Fruit fly (Drosophila melanogaster) whole organism, embryonic: ENCODE measurements around the gene osp.

ENCODE experiments used
- Adf1 ChIP-seq: fragments of 200-800 bp; sonication (Bioruptor generic); IDR thresholded peaks from 2 replicates; pipeline ENCODE4 v1.3.6; 2022; ENCODE audit warnings: missing biosample characterization, missing genetic modification characterization
- Antp ChIP-seq: fragments of 200-800 bp; sonication (Bioruptor generic); optimal IDR thresholded peaks from 3 replicates; lab custom pipeline; 2016; ENCODE audit warnings: missing biosample characterization, missing genetic modification characterization
- CG10543 ChIP-seq: fragments of 200-800 bp; sonication (Bioruptor generic); optimal IDR thresholded peaks from 3 replicates; lab custom pipeline; 2017; ENCODE audit warnings: missing biosample characterization, mild to moderate bottlenecking, missing genetic modification characterization, moderate library complexity
- CG12744 ChIP-seq: fragments of 200-800 bp; sonication (Bioruptor generic); optimal IDR thresholded peaks from 2 replicates; lab custom pipeline; 2016; ENCODE audit warnings: missing biosample characterization, missing genetic modification characterization
- CG13123 ChIP-seq: fragments of 200-800 bp; sonication (Bioruptor generic); optimal IDR thresholded peaks from 2 replicates; lab custom pipeline; 2016; ENCODE audit warnings: missing biosample characterization, missing genetic modification characterization
- CG15514 ChIP-seq: fragments of 200-800 bp; sonication (Bioruptor generic); optimal IDR thresholded peaks from 3 replicates; lab custom pipeline; 2017; ENCODE audit warnings: missing biosample characterization, missing genetic modification characterization, mild to moderate bottlenecking, moderate library complexity, missing genetic modification reagents
- CG17829 ChIP-seq: fragments of 200-800 bp; optimal IDR thresholded peaks from 2 replicates; lab custom pipeline; 2019; ENCODE audit warnings: missing biosample characterization, mild to moderate bottlenecking, missing genetic modification characterization, moderate library complexity
- CG3407 ChIP-seq: fragments of 200-800 bp; sonication (Bioruptor generic); optimal IDR thresholded peaks from 2 replicates; lab custom pipeline; 2018; ENCODE audit warnings: missing biosample characterization, mild to moderate bottlenecking, missing genetic modification characterization
- CG3726 ChIP-seq: fragments of 200-800 bp; sonication (Bioruptor generic); IDR thresholded peaks from 3 replicates; pipeline ENCODE4, ENCODE4 v1.3.6; 2022; ENCODE audit warnings: missing biosample characterization, missing genetic modification characterization
- CG4730 ChIP-seq: fragments of 200-800 bp; sonication (Bioruptor generic); IDR thresholded peaks from 2 replicates; pipeline ENCODE4 v1.3.6; 2022; ENCODE audit warnings: missing biosample characterization, missing genetic modification characterization
- CG6254 ChIP-seq: fragments of 200-800 bp; sonication (Bioruptor generic); optimal IDR thresholded peaks from 3 replicates; lab custom pipeline; 2017; ENCODE audit warnings: mild to moderate bottlenecking, missing biosample characterization, missing genetic modification reagents, missing genetic modification characterization
- CG6813 ChIP-seq: fragments of 200-800 bp; sonication (Bioruptor generic); optimal IDR thresholded peaks from 2 replicates; lab custom pipeline; 2017; ENCODE audit warnings: missing biosample characterization, missing genetic modification characterization, mild to moderate bottlenecking, moderate library complexity, missing genetic modification reagents
- CG7928 ChIP-seq: fragments of 200-800 bp; sonication (Bioruptor generic); optimal IDR thresholded peaks from 2 replicates; lab custom pipeline; 2017; ENCODE audit warnings: missing biosample characterization, mild to moderate bottlenecking, missing genetic modification characterization
- CG8281 ChIP-seq: fragments of 200-800 bp; sonication (Bioruptor generic); optimal IDR thresholded peaks from 2 replicates; lab custom pipeline; 2018; ENCODE audit warnings: missing biosample characterization, mild to moderate bottlenecking, missing genetic modification characterization, moderate library complexity
- CG8388 ChIP-seq: fragments of 200-800 bp; sonication (Bioruptor generic); optimal IDR thresholded peaks from 2 replicates; lab custom pipeline; 2019; ENCODE audit warnings: missing biosample characterization, mild to moderate bottlenecking, missing genetic modification characterization, moderate library complexity
- CG8478 ChIP-seq: fragments of >200 bp; optimal IDR thresholded peaks from 2 replicates; lab custom pipeline; 2018
- Dip3 ChIP-seq: fragments of 200-800 bp; sonication (Bioruptor generic); optimal IDR thresholded peaks from 3 replicates; lab custom pipeline; 2016; ENCODE audit warnings: missing biosample characterization, missing genetic modification characterization
- Fer2 ChIP-seq: fragments of 200-800 bp; sonication (Bioruptor generic); optimal IDR thresholded peaks from 2 replicates; lab custom pipeline; 2018; ENCODE audit warnings: missing biosample characterization, mild to moderate bottlenecking, missing genetic modification characterization, moderate library complexity
- HLH54F ChIP-seq: fragments of 200-800 bp; sonication (Bioruptor generic); optimal IDR thresholded peaks from 3 replicates; lab custom pipeline; 2016; ENCODE audit warnings: missing biosample characterization, missing genetic modification characterization
- Hr3 ChIP-seq: fragments of 200-800 bp; sonication (Bioruptor generic); optimal IDR thresholded peaks from 3 replicates; lab custom pipeline; 2016; ENCODE audit warnings: missing biosample characterization, missing genetic modification characterization
- Hsf ChIP-seq: fragments of 200-800 bp; sonication (Bioruptor generic); optimal IDR thresholded peaks from 3 replicates; lab custom pipeline; 2016; ENCODE audit warnings: missing biosample characterization, missing genetic modification characterization
- Jarid2 ChIP-seq: fragments of 200-800 bp; sonication (Bioruptor generic); optimal IDR thresholded peaks from 3 replicates; lab custom pipeline; 2017; ENCODE audit warnings: mild to moderate bottlenecking, missing biosample characterization, missing genetic modification reagents, missing genetic modification characterization
- Lhr ChIP-seq: fragments of 200-800 bp; sonication (Bioruptor generic); optimal IDR thresholded peaks from 3 replicates; lab custom pipeline; 2017; ENCODE audit warnings: mild to moderate bottlenecking, missing biosample characterization, missing genetic modification reagents, missing genetic modification characterization
- Side ChIP-seq: fragments of 200-800 bp; sonication (Bioruptor generic); optimal IDR thresholded peaks from 2 replicates; lab custom pipeline; 2016; ENCODE audit warnings: missing biosample characterization, missing genetic modification characterization
- abd-A ChIP-seq: fragments of 200-800 bp; sonication (Bioruptor generic); optimal IDR thresholded peaks from 3 replicates; lab custom pipeline; 2019; ENCODE audit warnings: missing biosample characterization, mild to moderate bottlenecking, missing genetic modification characterization, moderate library complexity
- bbx ChIP-seq: fragments of 200-800 bp; sonication (Bioruptor generic); IDR thresholded peaks from 2 replicates; pipeline ENCODE4 v1.3.6; 2022; ENCODE audit warnings: missing biosample characterization, missing genetic modification characterization; ENCODE audit not compliant: partially characterized antibody
- br ChIP-seq: fragments of >200 bp; optimal IDR thresholded peaks from 2 replicates; lab custom pipeline; 2017
- btn ChIP-seq: fragments of 200-800 bp; sonication (Bioruptor generic); optimal IDR thresholded peaks from 2 replicates; lab custom pipeline; 2016; ENCODE audit warnings: missing biosample characterization, missing genetic modification characterization
- chinmo ChIP-seq: fragments of 200-800 bp; sonication (Bioruptor generic); IDR thresholded peaks from 4 replicates; pipeline ENCODE4 v1.3.6; 2022; ENCODE audit warnings: missing biosample characterization, missing genetic modification characterization; ENCODE audit not compliant: partially characterized antibody
- crol ChIP-seq: fragments of 200-800 bp; sonication (Bioruptor generic); IDR thresholded peaks from 2 replicates; pipeline ENCODE4 v1.3.6; 2022; ENCODE audit warnings: missing biosample characterization, missing genetic modification characterization
- dm ChIP-seq: fragments of 200-800 bp; sonication (Bioruptor generic); optimal IDR thresholded peaks from 3 replicates; lab custom pipeline; 2016; ENCODE audit warnings: missing biosample characterization, missing genetic modification characterization
- dmrt11E ChIP-seq: fragments of 200-800 bp; sonication (Bioruptor generic); optimal IDR thresholded peaks from 3 replicates; lab custom pipeline; 2018; ENCODE audit warnings: missing biosample characterization, mild to moderate bottlenecking, missing genetic modification characterization, moderate library complexity
- dmrt99B ChIP-seq: fragments of 200-800 bp; sonication (Bioruptor generic); optimal IDR thresholded peaks from 2 replicates; lab custom pipeline; 2018; ENCODE audit warnings: missing biosample characterization, mild to moderate bottlenecking, missing genetic modification characterization, moderate library complexity
- en ChIP-seq: fragments of 200-800 bp; sonication (Bioruptor generic); optimal IDR thresholded peaks from 2 replicates; lab custom pipeline; 2016; ENCODE audit warnings: missing biosample characterization, missing genetic modification characterization
- eve ChIP-seq, 2 experiments: fragments of >200 bp; optimal IDR thresholded peaks; 2 replicates each; lab custom pipeline; 2017; ENCODE audit warnings: missing biosample characterization in 2 of 2, missing genetic modification characterization in 2 of 2
- fd102C ChIP-seq: fragments of 200-800 bp; sonication (Bioruptor generic); optimal IDR thresholded peaks from 2 replicates; lab custom pipeline; 2018; ENCODE audit warnings: missing biosample characterization, mild to moderate bottlenecking, missing genetic modification characterization, moderate library complexity
- fd96Cb ChIP-seq: fragments of 200-800 bp; sonication (Bioruptor generic); optimal IDR thresholded peaks from 2 replicates; lab custom pipeline; 2018; ENCODE audit warnings: missing biosample characterization, mild to moderate bottlenecking, missing genetic modification characterization, moderate library complexity
- gcm2 ChIP-seq: fragments of 200-800 bp; sonication (Bioruptor generic); optimal IDR thresholded peaks from 2 replicates; lab custom pipeline; 2016; ENCODE audit warnings: missing biosample characterization, missing genetic modification characterization
- grn ChIP-seq: fragments of 200-800 bp; sonication (Bioruptor generic); optimal IDR thresholded peaks from 3 replicates; lab custom pipeline; 2017; ENCODE audit warnings: missing biosample characterization, missing genetic modification characterization
- odd ChIP-seq: fragments of 200-800 bp; sonication (Bioruptor generic); optimal IDR thresholded peaks from 2 replicates; lab custom pipeline; 2017; ENCODE audit warnings: missing biosample characterization, mild to moderate bottlenecking, missing genetic modification characterization
- scrt ChIP-seq: fragments of 200-800 bp; sonication (Bioruptor generic); optimal IDR thresholded peaks from 2 replicates; lab custom pipeline; 2018; ENCODE audit warnings: missing biosample characterization, mild to moderate bottlenecking, missing genetic modification characterization, moderate library complexity
- sr ChIP-seq: fragments of 200-800 bp; sonication (Bioruptor generic); IDR thresholded peaks from 3 replicates; pipeline ENCODE4 v1.3.6; 2022; ENCODE audit warnings: missing biosample characterization, missing genetic modification characterization
- unpg ChIP-seq: fragments of 200-800 bp; sonication (Bioruptor generic); optimal IDR thresholded peaks from 3 replicates; lab custom pipeline; 2018; ENCODE audit warnings: missing biosample characterization, mild to moderate bottlenecking, missing genetic modification characterization, moderate library complexity

The osp gene

dm6 chr2L:14614897-14615602, 74.1 kb downstream of the osp start, which contains the start of the genes Adh and Adhr (continued):
- TF ChIP-seq CG17829 (tag; lab: Kevin White, UChicago) (peak; percentile 63), Lhr (GFP tag; lab: Kevin White, UChicago) (no peak), CG10543 (GFP tag; lab: Kevin White, UChicago) (peak; percentile 53), Dip3 (peak; percentile 49), Hsf (GFP tag; lab: Kevin White, UChicago) (peak; percentile 85), odd (GFP tag; lab: Kevin White, UChicago) (peak; percentile 72), Antp (GFP tag; lab: Kevin White, UChicago) (peak; percentile 23), grn (GFP tag; lab: Kevin White, UChicago) (no peak), sr (GFP tag; lab: Robert Waterston, UW) (no peak), Adf1 (GFP tag; lab: Robert Waterston, UW) (peak; percentile 41; the same call in 1 of the 2 replicates), Side (peak; percentile 56)

- TF ChIP-seq fd102C: no peak
- no peak for TF ChIP-seq CG8478 (lab: Kevin White, UChicago)
- no peak for TF ChIP-seq gcm2
- no peak for TF ChIP-seq dmrt99B (tag; lab: Kevin White, UChicago)
- no peak for TF ChIP-seq HLH54F (GFP tag; lab: Kevin White, UChicago)
- no peak for TF ChIP-seq Fer2
Observed at dm6 chr2L:14614444-14614843, 74.7 kb downstream of the osp start.

DNA sequence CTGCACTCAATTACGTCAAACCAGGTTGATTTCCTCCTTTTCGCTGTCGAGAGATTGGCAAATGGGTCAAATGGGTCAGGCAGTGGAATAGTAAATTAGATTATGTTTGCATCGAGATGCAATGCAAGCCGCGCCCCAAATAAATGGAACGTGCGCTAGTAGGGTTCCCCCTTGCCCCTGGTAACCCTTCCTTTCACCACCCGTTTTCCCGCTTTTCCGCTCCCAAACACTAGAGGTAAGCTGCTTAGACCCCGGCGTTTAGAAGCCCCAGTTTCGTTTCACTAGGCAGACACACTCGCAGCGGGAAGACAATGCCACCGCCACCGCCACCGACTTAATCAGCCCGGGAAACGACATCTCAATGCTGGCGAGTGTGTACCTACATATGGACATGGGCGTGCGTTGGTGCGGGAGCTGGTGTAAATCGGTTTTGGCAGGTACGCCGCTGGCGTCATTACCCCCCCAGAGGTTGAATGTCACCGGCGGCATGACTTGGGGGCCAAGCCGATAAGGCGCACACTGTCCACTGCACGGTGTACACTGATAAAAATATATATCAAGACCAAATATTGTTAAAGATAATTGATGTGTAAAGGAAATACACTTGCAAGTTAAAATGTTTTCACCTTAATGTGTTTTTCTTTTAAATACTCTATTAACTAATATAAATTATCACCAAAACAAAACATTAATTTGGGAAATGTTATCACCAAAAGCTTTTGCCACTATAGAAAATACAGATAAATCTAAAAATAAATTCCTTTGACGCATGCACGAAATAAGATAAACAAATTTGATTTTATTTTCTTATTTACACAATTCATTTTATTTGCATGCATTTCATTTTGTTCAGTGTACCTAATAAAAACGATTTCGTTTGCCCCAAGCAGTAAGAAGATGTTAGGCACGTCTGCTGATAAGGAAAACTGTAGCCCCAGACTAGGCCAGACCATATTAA, 75.9 kb downstream of the osp start:
- TF ChIP-seq eve (GFP tag; optimal IDR thresholded peaks at IDR 0.05; lab: Kevin White, UChicago): peak in 1 of 2 experiments; percentile 84
- TF ChIP-seq CG7928 (GFP tag; lab: Kevin White, UChicago): peak; percentile 42
- TF ChIP-seq br (lab: Kevin White, UChicago): no peak
- peak; percentile 55 for TF ChIP-seq CG15514 (GFP tag; lab: Kevin White, UChicago)
- peak; percentile 86 for TF ChIP-seq odd (GFP tag; lab: Kevin White, UChicago)
- TF ChIP-seq unpg (GFP tag; lab: Kevin White, UChicago): peak; percentile 84
- TF ChIP-seq CG6813 (GFP tag; lab: Kevin White, UChicago): peak; percentile 63
- TF ChIP-seq CG4730: peak; percentile 9; the same call in 1 of the 2 replicates
- peak; percentile 21 for TF ChIP-seq en (GFP tag; lab: Kevin White, UChicago)
- no peak for TF ChIP-seq CG3726 (GFP tag; lab: Robert Waterston, UW)
- peak; percentile 68 for TF ChIP-seq crol (GFP tag; lab: Robert Waterston, UW)
- peak; percentile 66 for TF ChIP-seq CG6254 (GFP tag; lab: Kevin White, UChicago)
- peak; percentile 15 for TF ChIP-seq dm
- TF ChIP-seq CG3407 (GFP tag; lab: Kevin White, UChicago): peak; percentile 42
- TF ChIP-seq CG8281: peak; percentile 53
- peak; percentile 2 for TF ChIP-seq abd-A (tag; lab: Kevin White, UChicago)
- peak; percentile 83 for TF ChIP-seq Hr3 (GFP tag; lab: Kevin White, UChicago)
- peak; percentile 83 for TF ChIP-seq fd96Cb
- peak; percentile 86 for TF ChIP-seq dmrt11E (tag; lab: Kevin White, UChicago)
- 0 out of 4 replicates have a peak, but pooled peaks have one; percentile 37 for TF ChIP-seq chinmo (GFP tag; lab: Robert Waterston, UW)
- no peak for TF ChIP-seq bbx (GFP tag; lab: Robert Waterston, UW)
- peak; percentile 85 for TF ChIP-seq CG8388 (GFP tag; lab: Kevin White, UChicago)
- peak; percentile 78 for TF ChIP-seq scrt
- TF ChIP-seq sr (GFP tag; lab: Robert Waterston, UW): no peak
- TF ChIP-seq CG12744: peak; percentile 46
- no peak for TF ChIP-seq gcm2
- peak; percentile 31 for TF ChIP-seq CG13123 (GFP tag; lab: Kevin White, UChicago)
- TF ChIP-seq btn: no peak
- TF ChIP-seq Jarid2 (GFP tag; lab: Kevin White, UChicago): peak; percentile 62
- peak; percentile 61 for TF ChIP-seq Adf1 (GFP tag; lab: Robert Waterston, UW)
